Worm (Caenorhabditis elegans) whole organism, L4 larva: ENCODE results near the gene nse-4.

ENCODE experiments used
- F37D6.2 ChIP-seq: sonication (generic microtip); optimal IDR thresholded peaks from 2 replicates; lab custom pipeline; 2016; ENCODE audit warnings: mild to moderate bottlenecking, missing genetic modification characterization, missing compliant biosample characterization
- R02D3.7 ChIP-seq: fragments of 150-350 bp; sonication (generic microtip); optimal IDR thresholded peaks from 3 replicates; lab custom pipeline; 2014; ENCODE audit warnings: missing biosample characterization, missing genetic modification characterization
- T20F7.1 ChIP-seq: fragments of 200-800 bp; sonication (Bioruptor generic); optimal IDR thresholded peaks from 2 replicates; lab custom pipeline; 2018; ENCODE audit warnings: mild to moderate bottlenecking, missing genetic modification characterization, missing compliant biosample characterization
- T26A8.4 ChIP-seq: fragments of 200-800 bp; sonication (Bioruptor generic); IDR thresholded peaks from 2 replicates; pipeline ENCODE4 v1.3.6; 2022; ENCODE audit warnings: missing genetic modification characterization, missing compliant biosample characterization
- Y48G9A.11 ChIP-seq: fragments of 200-800 bp; sonication (Bioruptor generic); IDR thresholded peaks from 2 replicates; pipeline ENCODE4 v1.3.6; 2022; ENCODE audit warnings: missing genetic modification reagents, missing genetic modification characterization, missing compliant biosample characterization
- Y5F2A.4 ChIP-seq: fragments of 200-800 bp; sonication (Bioruptor generic); optimal IDR thresholded peaks from 2 replicates; lab custom pipeline; 2018; ENCODE audit warnings: mild to moderate bottlenecking, missing genetic modification characterization, missing compliant biosample characterization
- ZK546.5 ChIP-seq, 2 experiments: sonication (generic microtip); optimal IDR thresholded peaks; 2 replicates each; lab custom pipeline; 2017; ENCODE audit warnings: missing biosample characterization in 2 of 2, missing genetic modification characterization in 2 of 2
- aha-1 ChIP-seq: fragments of 150-350 bp; peaks from one replicate; lab custom pipeline; 2014; ENCODE audit warnings: missing biosample characterization, missing genetic modification characterization
- ama-1 ChIP-seq: fragments of 150-350 bp; optimal IDR thresholded peaks from 2 replicates; lab custom pipeline; 2014; ENCODE audit warnings: inconsistent platforms, mixed read lengths
- ceh-28 ChIP-seq: fragments of 150-350 bp; optimal IDR thresholded peaks from 2 replicates; lab custom pipeline; 2014; ENCODE audit warnings: missing biosample characterization, missing genetic modification reagents, missing genetic modification characterization
- ces-1 ChIP-seq: fragments of 150-350 bp; sonication (generic microtip); optimal IDR thresholded peaks from 4 replicates; lab custom pipeline; 2014; ENCODE audit warnings: missing biosample characterization, missing genetic modification reagents, missing genetic modification characterization
- daf-16 ChIP-seq, 3 experiments: sonication (generic microtip); optimal IDR thresholded peaks; 2 replicates each; lab custom pipeline; 2016 to 2017; ENCODE audit warnings: missing genetic modification characterization in 3 of 3, missing genetic modification reagents in 3 of 3, mild to moderate bottlenecking in 2 of 3, missing compliant biosample characterization in 2 of 3, missing biosample characterization in 1 of 3, moderate library complexity in 1 of 3
- daf-19 ChIP-seq: fragments of 200-800 bp; sonication (Bioruptor generic); conservative IDR thresholded peaks from 2 replicates; pipeline ENCODE4 v1.3.6; 2022; ENCODE audit warnings: missing genetic modification characterization, missing compliant biosample characterization
- dmd-6 ChIP-seq: fragments of 200-800 bp; sonication (Bioruptor generic); IDR thresholded peaks from 2 replicates; pipeline ENCODE4 v1.3.6; 2022; ENCODE audit warnings: missing genetic modification reagents, missing genetic modification characterization, missing compliant biosample characterization
- dpl-1 ChIP-seq: fragments of 150-350 bp; optimal IDR thresholded peaks from 2 replicates; lab custom pipeline; 2014; ENCODE audit warnings: missing biosample characterization, missing genetic modification reagents, missing genetic modification characterization
- dve-1 ChIP-seq: sonication (generic microtip); optimal IDR thresholded peaks from 2 replicates; lab custom pipeline; 2017; ENCODE audit warnings: antibody characterized with exemption, mild to moderate bottlenecking, missing genetic modification characterization, missing compliant biosample characterization; ENCODE audit not compliant: insufficient read depth
- fkh-10 ChIP-seq: fragments of 150-350 bp; optimal IDR thresholded peaks from 2 replicates; lab custom pipeline; 2014; ENCODE audit warnings: missing biosample characterization, missing genetic modification reagents, missing genetic modification characterization
- hif-1 ChIP-seq, 2 experiments: sonication (generic microtip); optimal IDR thresholded peaks; 2 replicates each; lab custom pipeline; 2016 to 2017; ENCODE audit warnings: missing compliant biosample characterization in 2 of 2, missing genetic modification characterization in 2 of 2, missing genetic modification reagents in 2 of 2, missing genotype in 2 of 2, mild to moderate bottlenecking in 1 of 2
- hlh-11 ChIP-seq: fragments of 200-800 bp; sonication (Bioruptor generic); optimal IDR thresholded peaks from 2 replicates; lab custom pipeline; 2018; ENCODE audit warnings: mild to moderate bottlenecking, missing genetic modification characterization, missing compliant biosample characterization
- hlh-30 ChIP-seq: sonication (generic microtip); optimal IDR thresholded peaks from 2 replicates; lab custom pipeline; 2017; ENCODE audit warnings: antibody characterized with exemption, mild to moderate bottlenecking, missing genetic modification characterization, missing compliant biosample characterization; ENCODE audit not compliant: insufficient read depth
- hmg-1.1 ChIP-seq: fragments of 200-800 bp; sonication (Bioruptor generic); IDR thresholded peaks from 2 replicates; pipeline ENCODE4 v1.3.6; 2022; ENCODE audit warnings: missing genetic modification reagents, missing genetic modification characterization, missing compliant biosample characterization
- jun-1 ChIP-seq: fragments of 150-350 bp; optimal IDR thresholded peaks from 2 replicates; lab custom pipeline; 2014; ENCODE audit warnings: missing biosample characterization, missing genetic modification reagents, missing genetic modification characterization
- lin-13 ChIP-seq: fragments of 150-350 bp; optimal IDR thresholded peaks from 2 replicates; lab custom pipeline; 2014; ENCODE audit warnings: missing biosample characterization, missing genetic modification reagents, missing genetic modification characterization
- lin-38 ChIP-seq: fragments of 200-800 bp; sonication (Bioruptor generic); IDR thresholded peaks from 2 replicates; pipeline ENCODE4 v1.3.6; 2022; ENCODE audit warnings: missing genetic modification reagents, missing genetic modification characterization, missing compliant biosample characterization
- lin-39 ChIP-seq: fragments of 150-350 bp; optimal IDR thresholded peaks from 2 replicates; lab custom pipeline; 2014; ENCODE audit warnings: missing biosample characterization, missing genetic modification reagents, missing genetic modification characterization
- lsy-2 ChIP-seq, 2 experiments: fragments of 150-350 bp in 1 of 2; sonication (generic microtip) in 1 of 2; optimal IDR thresholded peaks; 2 replicates each; lab custom pipeline; 2014 to 2017; ENCODE audit warnings: missing biosample characterization in 2 of 2, missing genetic modification characterization in 2 of 2
- mdl-1 ChIP-seq, 2 experiments: fragments of 150-350 bp in 1 of 2; sonication (generic microtip) in 1 of 2; optimal IDR thresholded peaks; 2 replicates each; lab custom pipeline; 2014 to 2017; ENCODE audit warnings: missing biosample characterization in 2 of 2, missing genetic modification characterization in 2 of 2
- mep-1 ChIP-seq: fragments of 150-350 bp; sonication (generic microtip); optimal IDR thresholded peaks from 3 replicates; lab custom pipeline; 2014; ENCODE audit warnings: missing biosample characterization, missing genetic modification characterization
- mes-2 ChIP-seq: sonication (generic microtip); optimal IDR thresholded peaks from 2 replicates; lab custom pipeline; 2016; ENCODE audit warnings: missing genotype, mild to moderate bottlenecking, missing genetic modification characterization, missing compliant biosample characterization; ENCODE audit not compliant: poor library complexity, severe bottlenecking
- nhr-102 ChIP-seq: sonication (generic microtip); optimal IDR thresholded peaks from 2 replicates; lab custom pipeline; 2016; ENCODE audit warnings: mild to moderate bottlenecking, missing genetic modification characterization, moderate library complexity, missing compliant biosample characterization
- nhr-11 ChIP-seq: fragments of 150-350 bp; optimal IDR thresholded peaks from 2 replicates; lab custom pipeline; 2014; ENCODE audit warnings: missing biosample characterization, missing genetic modification characterization
- nhr-28 ChIP-seq: fragments of 150-350 bp; optimal IDR thresholded peaks from 2 replicates; lab custom pipeline; 2014; ENCODE audit warnings: missing biosample characterization, missing genetic modification characterization
- nhr-42 ChIP-seq: fragments of 200-800 bp; sonication (Bioruptor generic); IDR thresholded peaks from 2 replicates; pipeline ENCODE4 v1.3.6; 2022; ENCODE audit warnings: missing genetic modification characterization, missing compliant biosample characterization
- nhr-48 ChIP-seq: sonication (generic microtip); optimal IDR thresholded peaks from 2 replicates; lab custom pipeline; 2016; ENCODE audit warnings: mild to moderate bottlenecking, missing genetic modification characterization, missing compliant biosample characterization
- nhr-76 ChIP-seq: fragments of 150-350 bp; optimal IDR thresholded peaks from 2 replicates; lab custom pipeline; 2014; ENCODE audit warnings: missing biosample characterization, missing genetic modification characterization
- nhr-77 ChIP-seq: fragments of 150-350 bp; optimal IDR thresholded peaks from 2 replicates; lab custom pipeline; 2014; ENCODE audit warnings: missing biosample characterization, missing genetic modification characterization
- rbr-2 ChIP-seq: sonication (generic microtip); optimal IDR thresholded peaks from 2 replicates; lab custom pipeline; 2016; ENCODE audit warnings: missing genotype, missing genetic modification characterization, missing compliant biosample characterization
- saeg-2 ChIP-seq: fragments of 200-800 bp; sonication (Bioruptor generic); IDR thresholded peaks from 2 replicates; pipeline ENCODE4 v1.3.6; 2022; ENCODE audit warnings: missing genetic modification reagents, missing genetic modification characterization, missing compliant biosample characterization
- skn-1 ChIP-seq: fragments of 150-350 bp; optimal IDR thresholded peaks from 2 replicates; lab custom pipeline; 2014; ENCODE audit warnings: missing biosample characterization, missing genetic modification characterization
- snpc-1.2 ChIP-seq: fragments of 200-800 bp; sonication (Bioruptor generic); IDR thresholded peaks from 2 replicates; pipeline ENCODE4 v1.3.6; 2022; ENCODE audit warnings: missing genetic modification reagents, missing genetic modification characterization, missing compliant biosample characterization
- snpc-4 ChIP-seq: fragments of 150-350 bp; optimal IDR thresholded peaks from 2 replicates; lab custom pipeline; 2014; ENCODE audit warnings: missing biosample characterization, missing genetic modification characterization
- unc-62 ChIP-seq, 3 experiments: fragments of 150-350 bp in 1 of 3; sonication (generic microtip); optimal IDR thresholded peaks in 2 of 3; peaks in 1 of 3; 1 replicate in 1 of 3; 2 replicates in 2 of 3; lab custom pipeline; 2014 to 2017; ENCODE audit warnings: missing biosample characterization in 3 of 3, missing genetic modification characterization in 3 of 3, missing genetic modification reagents in 3 of 3, missing genotype in 1 of 3
- ztf-7 ChIP-seq: fragments of 150-350 bp; optimal IDR thresholded peaks from 2 replicates; lab custom pipeline; 2014; ENCODE audit warnings: missing biosample characterization, missing genetic modification characterization

Gene nse-4

DNA sequence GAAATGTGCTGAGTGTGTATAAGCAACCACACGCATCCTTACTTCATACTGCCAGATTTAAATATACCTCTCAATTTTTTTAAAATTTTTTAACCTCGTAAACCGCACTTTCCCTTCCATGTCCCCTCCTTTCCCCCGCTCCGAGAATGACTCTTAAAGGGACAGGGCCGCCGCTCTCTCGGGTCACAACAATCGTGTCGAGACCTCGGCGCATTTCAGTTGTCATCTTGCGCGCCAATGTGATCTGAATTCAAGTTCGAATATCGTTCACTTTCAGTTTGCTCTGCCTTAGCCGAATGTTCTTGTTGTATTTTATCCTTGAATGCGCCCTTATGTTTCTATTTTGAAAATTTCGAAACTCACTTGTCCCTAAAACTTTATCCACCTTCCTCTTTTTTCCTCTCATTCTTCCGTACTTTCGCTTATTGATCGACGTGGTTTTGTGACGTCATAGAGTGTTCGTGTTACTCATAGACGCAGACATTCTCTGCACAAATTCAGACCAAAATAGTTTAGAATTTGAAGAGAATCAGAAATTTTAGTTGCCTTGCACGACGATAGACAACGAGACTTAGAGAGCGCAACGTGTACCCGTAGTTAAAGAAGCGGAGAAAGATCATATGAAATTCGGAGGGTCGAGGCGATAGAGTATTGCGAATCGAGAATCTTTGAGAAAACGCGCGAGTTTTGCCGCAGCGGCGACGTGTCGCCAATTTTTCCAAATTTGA is 41.7 kb downstream of the nse-4 start:
- TF ChIP-seq R02D3.7 (tag; lab: Kevin White, UChicago) (no peak), nhr-42 (GFP tag; lab: Robert Waterston, UW) (peak; percentile 64; the same call in 1 of the 2 replicates), lin-38 (peak; percentile 18), nhr-48 (peak; percentile 77), daf-19 (GFP tag; lab: Robert Waterston, UW) (0 out of 2 replicates have a peak, but pooled peaks have one; percentile 15), mes-2 (tag; lab: Kevin White, UChicago) (peak; percentile 67), dpl-1 (GFP tag; lab: Kevin White, UChicago) (peak; percentile 39), mep-1 (peak; percentile 94), nhr-76 (tag; lab: Kevin White, UChicago) (no peak), lin-13 (GFP tag; lab: Kevin White, UChicago) (peak; percentile 31), skn-1 (tag; lab: Kevin White, UChicago) (no peak), ceh-28 (tag; lab: Kevin White, UChicago) (peak; percentile 49), hlh-11 (peak; percentile 84), Y48G9A.11 (GFP tag; lab: Robert Waterston, UW) (peak; percentile 77), mdl-1 (tag; optimal IDR thresholded peaks at IDR 0.05; lab: Kevin White, UChicago) (peak in 1 of 2 experiments; percentile 65), nhr-77 (tag; lab: Kevin White, UChicago) (peak; percentile 92), hmg-1.1 (peak; percentile 43), F37D6.2 (tag; lab: Kevin White, UChicago) (peak; percentile 20), saeg-2 (0 out of 2 replicates have a peak, but pooled peaks have one; percentile 21), daf-16 (GFP tag; optimal IDR thresholded peaks at IDR 0.05; lab: Kevin White, UChicago) (no peak), daf-16 (tag; optimal IDR thresholded peaks at IDR 0.05; lab: Kevin White, UChicago) (peak; percentile 58), aha-1 (tag; lab: Kevin White, UChicago) (peak; percentile 96), snpc-4 (tag; lab: Kevin White, UChicago) (no peak), lin-39 (tag; lab: Kevin White, UChicago) (no peak), snpc-1.2 (no peak), lsy-2 (tag; optimal IDR thresholded peaks at IDR 0.05; lab: Kevin White, UChicago) (peak; percentile 35 to 72), unc-62 (GFP tag; optimal IDR thresholded peaks at IDR 0.05 in 1 of 2; lab: Kevin White, UChicago) (peak in 1 of 2 experiments; percentile 97), unc-62 (tag; optimal IDR thresholded peaks at IDR 0.05; lab: Kevin White, UChicago) (no peak), jun-1 (tag; lab: Kevin White, UChicago) (peak; percentile 43), ztf-7 (peak; percentile 18), dve-1 (tag; lab: Kevin White, UChicago) (peak; percentile 80), T26A8.4 (GFP tag; lab: Robert Waterston, UW) (peak; percentile 62), ama-1 (peak; percentile 13), Y5F2A.4 (GFP tag; lab: Kevin White, UChicago) (no peak), dmd-6 (GFP tag; lab: Robert Waterston, UW) (peak; percentile 46; the same call in 1 of the 2 replicates), ZK546.5 (tag; optimal IDR thresholded peaks at IDR 0.05; lab: Kevin White, UChicago) (no peak), T20F7.1 (GFP tag; lab: Kevin White, UChicago) (peak; percentile 88), rbr-2 (tag; lab: Kevin White, UChicago) (peak; percentile 62), nhr-28 (tag; lab: Kevin White, UChicago) (peak; percentile 83), nhr-11 (tag; lab: Kevin White, UChicago) (peak; percentile 56), hif-1 (tag; optimal IDR thresholded peaks at IDR 0.05; lab: Kevin White, UChicago) (peak in 1 of 2 experiments; percentile 28), fkh-10 (GFP tag; lab: Kevin White, UChicago) (peak; percentile 13), nhr-102 (peak; percentile 61), hlh-30 (tag; lab: Kevin White, UChicago) (peak; percentile 78), ces-1 (GFP tag; lab: Kevin White, UChicago) (no peak)
